Worm (Caenorhabditis elegans) whole organism, L3 larva: ENCODE data around the gene T10B9.14.

Experiments used
- R02D3.7 ChIP-seq: fragments of 150-350 bp; optimal IDR thresholded peaks from 2 replicates; lab custom pipeline; 2014; ENCODE audit warnings: missing biosample characterization, missing genetic modification characterization
- ZK546.5 ChIP-seq: sonication (generic microtip); optimal IDR thresholded peaks from 2 replicates; lab custom pipeline; 2017; ENCODE audit warnings: missing biosample characterization, missing genetic modification characterization
- ama-1 ChIP-seq: fragments of 150-350 bp; optimal IDR thresholded peaks from 2 replicates; lab custom pipeline; 2018
- ceh-16 ChIP-seq: sonication (generic microtip); optimal IDR thresholded peaks from 2 replicates; lab custom pipeline; 2017; ENCODE audit warnings: missing biosample characterization, missing genetic modification characterization
- ceh-28 ChIP-seq: fragments of 150-350 bp; optimal IDR thresholded peaks from 2 replicates; lab custom pipeline; 2014; ENCODE audit warnings: missing biosample characterization, missing genetic modification reagents, missing genetic modification characterization
- ceh-82 ChIP-seq: fragments of 150-350 bp; optimal IDR thresholded peaks from 2 replicates; lab custom pipeline; 2014; ENCODE audit warnings: missing biosample characterization, missing genetic modification characterization
- ceh-9 ChIP-seq: sonication (generic microtip); optimal IDR thresholded peaks from 2 replicates; lab custom pipeline; 2018; ENCODE audit warnings: missing biosample characterization, missing genetic modification characterization
- egl-27 ChIP-seq: sonication (generic microtip); optimal IDR thresholded peaks from 4 replicates; lab custom pipeline; 2017; ENCODE audit warnings: missing biosample characterization, missing genetic modification reagents, missing genetic modification characterization
- egl-5 ChIP-seq: fragments of 150-350 bp; optimal IDR thresholded peaks from 2 replicates; lab custom pipeline; 2017; ENCODE audit warnings: missing biosample characterization, missing genetic modification reagents, missing genetic modification characterization, inconsistent platforms
- elt-1 ChIP-seq: fragments of 150-350 bp; optimal IDR thresholded peaks from 2 replicates; lab custom pipeline; 2014; ENCODE audit warnings: missing biosample characterization, missing genetic modification characterization
- eor-1 ChIP-seq, 2 experiments: fragments of 150-350 bp; optimal IDR thresholded peaks; 2 replicates each; lab custom pipeline; 2014 to 2018; ENCODE audit warnings: missing biosample characterization in 2 of 2, missing genetic modification characterization in 2 of 2
- fkh-2 ChIP-seq: fragments of 150-350 bp; optimal IDR thresholded peaks from 2 replicates; lab custom pipeline; 2014; ENCODE audit warnings: missing biosample characterization, missing genetic modification reagents, missing genetic modification characterization
- hmg-11 ChIP-seq: sonication (generic microtip); optimal IDR thresholded peaks from 2 replicates; lab custom pipeline; 2016; ENCODE audit warnings: missing genetic modification characterization, missing compliant biosample characterization
- jun-1 ChIP-seq: fragments of 150-350 bp; optimal IDR thresholded peaks from 2 replicates; lab custom pipeline; 2014; ENCODE audit warnings: missing biosample characterization, missing genetic modification reagents, missing genetic modification characterization
- lin-15B ChIP-seq: fragments of 150-350 bp; optimal IDR thresholded peaks from 2 replicates; lab custom pipeline; 2014; ENCODE audit warnings: missing biosample characterization, missing genetic modification characterization
- lin-39 ChIP-seq: fragments of 150-350 bp; optimal IDR thresholded peaks from 2 replicates; lab custom pipeline; 2018; ENCODE audit warnings: missing biosample characterization, missing genetic modification reagents, missing genetic modification characterization
- lsy-12 ChIP-seq: sonication (generic microtip); optimal IDR thresholded peaks from 2 replicates; lab custom pipeline; 2016; ENCODE audit warnings: mild to moderate bottlenecking, missing genetic modification characterization, missing compliant biosample characterization
- mdl-1 ChIP-seq: fragments of 150-350 bp; optimal IDR thresholded peaks from 2 replicates; lab custom pipeline; 2014; ENCODE audit warnings: missing biosample characterization, missing genetic modification characterization
- mml-1 ChIP-seq: fragments of 150-350 bp; sonication (generic microtip); optimal IDR thresholded peaks from 3 replicates; lab custom pipeline; 2014; ENCODE audit warnings: missing biosample characterization, missing genetic modification characterization
- nfya-1 ChIP-seq: sonication (generic microtip); optimal IDR thresholded peaks from 2 replicates; lab custom pipeline; 2017; ENCODE audit warnings: missing genetic modification characterization, mild to moderate bottlenecking, missing compliant biosample characterization, antibody characterized with exemption, moderate library complexity; ENCODE audit not compliant: insufficient read depth
- nhr-12 ChIP-seq: fragments of 150-350 bp; optimal IDR thresholded peaks from 2 replicates; lab custom pipeline; 2014; ENCODE audit warnings: missing biosample characterization, missing genetic modification characterization
- nhr-23 ChIP-seq: fragments of 150-350 bp; optimal IDR thresholded peaks from 2 replicates; lab custom pipeline; 2014; ENCODE audit warnings: missing biosample characterization, missing genetic modification reagents, missing genetic modification characterization
- nhr-237 ChIP-seq: fragments of 150-350 bp; optimal IDR thresholded peaks from 2 replicates; lab custom pipeline; 2014; ENCODE audit warnings: missing biosample characterization, missing genetic modification characterization
- nhr-25 ChIP-seq: sonication (generic microtip); optimal IDR thresholded peaks from 2 replicates; lab custom pipeline; 2017; ENCODE audit warnings: missing biosample characterization, missing genetic modification characterization
- nhr-28 ChIP-seq: fragments of 150-350 bp; optimal IDR thresholded peaks from 2 replicates; lab custom pipeline; 2014; ENCODE audit warnings: missing biosample characterization, missing genetic modification characterization
- nhr-43 ChIP-seq: sonication (generic microtip); optimal IDR thresholded peaks from 2 replicates; lab custom pipeline; 2016; ENCODE audit warnings: mild to moderate bottlenecking, missing genetic modification characterization, missing compliant biosample characterization; ENCODE audit not compliant: poor library complexity, severe bottlenecking
- nhr-67 ChIP-seq: fragments of 150-350 bp; optimal IDR thresholded peaks from 2 replicates; lab custom pipeline; 2014; ENCODE audit warnings: missing biosample characterization, missing genetic modification characterization
- nhr-77 ChIP-seq: fragments of 150-350 bp; optimal IDR thresholded peaks from 2 replicates; lab custom pipeline; 2014; ENCODE audit warnings: missing biosample characterization, missing genetic modification characterization
- pha-4 ChIP-seq: fragments of 150-350 bp; optimal IDR thresholded peaks from 2 replicates; lab custom pipeline; 2014; ENCODE audit warnings: missing biosample characterization, missing genetic modification reagents, missing genetic modification characterization
- pqm-1 ChIP-seq: fragments of 150-350 bp; optimal IDR thresholded peaks from 2 replicates; lab custom pipeline; 2017; ENCODE audit warnings: missing biosample characterization, missing genetic modification characterization, inconsistent platforms
- sea-2 ChIP-seq: fragments of 150-350 bp; sonication (generic microtip); optimal IDR thresholded peaks from 4 replicates; lab custom pipeline; 2014; ENCODE audit warnings: missing biosample characterization, missing genetic modification reagents, missing genetic modification characterization
- skn-1 ChIP-seq: fragments of 150-350 bp; optimal IDR thresholded peaks from 2 replicates; lab custom pipeline; 2014; ENCODE audit warnings: missing biosample characterization, missing genetic modification characterization
- tbx-2 ChIP-seq: sonication (generic microtip); optimal IDR thresholded peaks from 2 replicates; lab custom pipeline; 2016; ENCODE audit warnings: mild to moderate bottlenecking, missing genetic modification characterization, missing compliant biosample characterization
- unc-62 ChIP-seq: fragments of 150-350 bp; sonication (generic microtip); optimal IDR thresholded peaks from 4 replicates; lab custom pipeline; 2014; ENCODE audit warnings: missing biosample characterization, missing genetic modification reagents, missing genetic modification characterization
- zag-1 ChIP-seq: fragments of 150-350 bp; optimal IDR thresholded peaks from 2 replicates; lab custom pipeline; 2014; ENCODE audit warnings: missing biosample characterization, missing genetic modification characterization
- ztf-11 ChIP-seq: fragments of 150-350 bp; optimal IDR thresholded peaks from 2 replicates; lab custom pipeline; 2014; ENCODE audit warnings: missing biosample characterization, missing genetic modification characterization
- ztf-4 ChIP-seq: fragments of 150-350 bp; optimal IDR thresholded peaks from 2 replicates; lab custom pipeline; 2014; ENCODE audit warnings: missing biosample characterization, missing genetic modification characterization

T10B9.14 gene

DNA sequence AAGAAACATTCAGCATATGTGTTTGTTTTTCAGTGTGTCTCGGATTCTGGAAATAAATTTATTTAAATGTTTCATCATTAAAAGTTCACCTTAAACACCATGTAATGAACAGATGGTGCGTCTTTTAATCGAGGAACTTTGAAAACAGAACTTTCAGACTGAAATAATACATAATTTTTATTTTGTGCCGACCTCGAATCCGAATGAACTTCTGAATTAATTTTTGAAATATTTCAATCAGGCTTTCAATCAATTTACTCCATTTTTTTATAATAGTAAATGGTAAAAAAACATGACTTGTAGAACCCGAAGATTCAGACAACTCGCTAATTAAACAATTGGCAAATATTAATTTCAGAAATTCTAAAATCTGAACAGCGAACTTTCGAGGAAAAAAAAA is at the start of gene T10B9.14:
TSS of gene T10B9.14 (minus strand) at position 101 of the 400 bp plus-strand sequence.
- no peak for TF ChIP-seq nhr-43 (tag; lab: Kevin White, UChicago)
- no peak for TF ChIP-seq ztf-4 (tag; lab: Kevin White, UChicago)
- no peak for TF ChIP-seq R02D3.7 (tag; lab: Kevin White, UChicago)
- TF ChIP-seq nhr-23 (tag; lab: Kevin White, UChicago): no peak
- no peak for TF ChIP-seq nhr-237 (tag; lab: Kevin White, UChicago)
- no peak for TF ChIP-seq lsy-12 (tag; lab: Kevin White, UChicago)
- TF ChIP-seq skn-1 (tag; lab: Kevin White, UChicago): no peak
- TF ChIP-seq nhr-12 (tag; lab: Kevin White, UChicago): no peak
- no peak for TF ChIP-seq nhr-67 (tag; lab: Kevin White, UChicago)
- TF ChIP-seq egl-27 (tag; lab: Kevin White, UChicago): no peak
- no peak for TF ChIP-seq elt-1 (tag; lab: Kevin White, UChicago)
- TF ChIP-seq ceh-82 (tag; lab: Kevin White, UChicago): no peak

ce11 chrII:9831033-9831432 is 48.8 kb upstream of the T10B9.14 start, which contains the start of gene ZK938.12:
Gene ZK938.12 (plus strand): TSS chrII:9831333.
- no peak for TF ChIP-seq pqm-1 (tag; lab: Kevin White, UChicago)
- no peak for TF ChIP-seq ceh-82 (tag; lab: Kevin White, UChicago)
- TF ChIP-seq unc-62 (GFP tag; lab: Kevin White, UChicago): no peak
- no peak for TF ChIP-seq ceh-9
- no peak for TF ChIP-seq ztf-11
- no peak for TF ChIP-seq ceh-16
- no peak for TF ChIP-seq skn-1 (tag; lab: Kevin White, UChicago)
- TF ChIP-seq nhr-77: no peak
- TF ChIP-seq egl-27 (tag; lab: Kevin White, UChicago): no peak
- no peak for TF ChIP-seq nhr-25 (tag; lab: Kevin White, UChicago)
- TF ChIP-seq lin-39 (tag; lab: Kevin White, UChicago): no peak
- TF ChIP-seq fkh-2 (tag; lab: Kevin White, UChicago): no peak
- no peak for TF ChIP-seq egl-5 (tag; lab: Kevin White, UChicago)
- TF ChIP-seq lin-15B: no peak
- TF ChIP-seq tbx-2: no peak

- no peak for TF ChIP-seq ceh-28 (tag; lab: Kevin White, UChicago)
- no peak for TF ChIP-seq tbx-2
- TF ChIP-seq fkh-2 (tag; lab: Kevin White, UChicago): no peak
- no peak for TF ChIP-seq nhr-25 (tag; lab: Kevin White, UChicago)
- no peak for TF ChIP-seq mdl-1
- TF ChIP-seq nhr-28: no peak
- no peak for TF ChIP-seq nhr-12 (tag; lab: Kevin White, UChicago)
- no peak for TF ChIP-seq jun-1 (tag; lab: Kevin White, UChicago)
- no peak for TF ChIP-seq nhr-43 (tag; lab: Kevin White, UChicago)
- TF ChIP-seq elt-1 (tag; lab: Kevin White, UChicago): no peak
- TF ChIP-seq hmg-11 (tag; lab: Kevin White, UChicago): no peak
- no peak for TF ChIP-seq nfya-1 (tag; lab: Kevin White, UChicago)
- no peak for TF ChIP-seq ZK546.5 (tag; lab: Kevin White, UChicago)
Observed at ce11 chrII:9829108-9829507, 46.9 kb upstream of the T10B9.14 start, which contains the start of gene ZK938.1. Gene ZK938.1 (plus strand): TSS chrII:9829408.

- TF ChIP-seq zag-1 (tag; lab: Kevin White, UChicago): no peak
Observed at ce11 chrII:9828502-9828901, 46.3 kb upstream of the T10B9.14 start.

DNA sequence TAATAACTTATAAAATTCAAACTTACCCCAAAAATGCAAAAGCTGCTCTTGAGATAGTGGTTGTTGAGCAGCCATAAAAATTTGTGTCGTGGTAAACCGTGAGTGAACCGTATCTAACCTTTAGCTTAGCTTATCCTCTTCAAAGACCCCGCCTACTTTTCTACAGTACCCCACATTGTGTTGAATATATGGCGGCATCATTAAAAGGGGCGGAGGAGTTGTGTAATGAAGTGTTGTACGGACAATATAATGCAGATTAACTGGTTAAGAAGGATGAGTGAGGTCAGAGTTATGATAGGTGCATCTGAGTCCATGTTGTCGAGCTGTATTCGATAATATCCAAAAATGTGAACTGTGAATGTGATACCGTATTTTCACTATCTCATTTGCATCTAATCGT is 45.6 kb upstream of the T10B9.14 start, which contains the start of gene eyg-1:
TSS of gene eyg-1 (minus strand) at position 101 of the 400 bp plus-strand sequence.
- no peak for TF ChIP-seq hmg-11 (tag; lab: Kevin White, UChicago)
- no peak for TF ChIP-seq ceh-28 (tag; lab: Kevin White, UChicago)
- TF ChIP-seq ama-1: no peak
- TF ChIP-seq eor-1 (tag; optimal IDR thresholded peaks at IDR 0.05; lab: Kevin White, UChicago): no peak
- no peak for TF ChIP-seq skn-1 (tag; lab: Kevin White, UChicago)
- TF ChIP-seq mml-1 (tag; lab: Kevin White, UChicago): no peak
- no peak for TF ChIP-seq ceh-82 (tag; lab: Kevin White, UChicago)
- TF ChIP-seq ZK546.5 (tag; lab: Kevin White, UChicago): no peak
- no peak for TF ChIP-seq nhr-23 (tag; lab: Kevin White, UChicago)
- TF ChIP-seq nhr-25 (tag; lab: Kevin White, UChicago): no peak
- TF ChIP-seq nhr-43 (tag; lab: Kevin White, UChicago): no peak
- no peak for TF ChIP-seq sea-2 (GFP tag; lab: Kevin White, UChicago)
- TF ChIP-seq pha-4 (tag; lab: Kevin White, UChicago): no peak
- no peak for TF ChIP-seq ztf-4 (tag; lab: Kevin White, UChicago)
